Worm (Caenorhabditis elegans) whole organism, L1 larva: ENCODE results near the gene T27D12.1.

ENCODE experiments used
- aly-2 ChIP-seq: fragments of 150-350 bp; optimal IDR thresholded peaks from 2 replicates; lab custom pipeline; 2014; ENCODE audit warnings: missing biosample characterization, missing genetic modification characterization
- blmp-1 ChIP-seq: fragments of 150-350 bp; optimal IDR thresholded peaks from 2 replicates; lab custom pipeline; 2014; ENCODE audit warnings: missing biosample characterization, missing genetic modification characterization
- fos-1 ChIP-seq: fragments of 150-350 bp; optimal IDR thresholded peaks from 2 replicates; lab custom pipeline; 2014; ENCODE audit warnings: missing biosample characterization, missing genetic modification characterization
- nhr-71 ChIP-seq: sonication (generic microtip); optimal IDR thresholded peaks from 2 replicates; lab custom pipeline; 2016; ENCODE audit warnings: mild to moderate bottlenecking, missing genetic modification characterization, moderate library complexity, missing compliant biosample characterization
- pqm-1 ChIP-seq: sonication (generic microtip); optimal IDR thresholded peaks from 3 replicates; lab custom pipeline; 2017; ENCODE audit warnings: missing biosample characterization, missing genetic modification characterization
- ztf-11 ChIP-seq, 2 experiments: sonication (generic microtip); optimal IDR thresholded peaks; 2 replicates each; lab custom pipeline; 2016 to 2017; ENCODE audit warnings: missing genetic modification characterization in 2 of 2, missing biosample characterization in 1 of 2, missing compliant biosample characterization in 1 of 2

ce11 chrII:11845954-11846353, 3.5 kb downstream of the T27D12.1 start:
- TF ChIP-seq pqm-1 (tag; lab: Kevin White, UChicago) (no peak), ztf-11 (tag; optimal IDR thresholded peaks at IDR 0.05; lab: Kevin White, UChicago) (no peak), blmp-1 (tag; lab: Kevin White, UChicago) (no peak), aly-2 (tag; lab: Kevin White, UChicago) (no peak), fos-1 (tag; lab: Kevin White, UChicago) (no peak), nhr-71 (tag; lab: Kevin White, UChicago) (no peak)
